Fruit fly (Drosophila melanogaster) whole organism, embryonic: Measurements from ENCODE around the gene CG13601.

ENCODE experiments used
- Aef1 ChIP-seq: fragments of 200-800 bp; sonication (Bioruptor generic); IDR thresholded peaks from 3 replicates; pipeline ENCODE4 v1.3.6; 2022; ENCODE audit warnings: missing biosample characterization, missing genetic modification characterization
- Atf-2 ChIP-seq: fragments of 200-800 bp; sonication (Bioruptor generic); optimal IDR thresholded peaks from 2 replicates; lab custom pipeline; 2016; ENCODE audit warnings: missing biosample characterization, missing genetic modification characterization
- CG10462 ChIP-seq: fragments of 200-800 bp; sonication (Bioruptor generic); optimal IDR thresholded peaks from 2 replicates; lab custom pipeline; 2016; ENCODE audit warnings: missing biosample characterization, missing genetic modification characterization
- CG12071 ChIP-seq: fragments of 200-800 bp; sonication (Bioruptor generic); optimal IDR thresholded peaks from 3 replicates; lab custom pipeline; 2018; ENCODE audit warnings: missing biosample characterization, mild to moderate bottlenecking, missing genetic modification characterization
- CG12155 ChIP-seq: fragments of 200-800 bp; sonication (Bioruptor generic); optimal IDR thresholded peaks from 3 replicates; lab custom pipeline; 2016; ENCODE audit warnings: missing biosample characterization, missing genetic modification characterization
- CG14710 ChIP-seq: fragments of 200-800 bp; sonication (Bioruptor generic); optimal IDR thresholded peaks from 3 replicates; lab custom pipeline; 2019; ENCODE audit warnings: missing biosample characterization, mild to moderate bottlenecking, missing genetic modification characterization, moderate library complexity
- CG15073 ChIP-seq: fragments of 200-800 bp; sonication (Bioruptor generic); optimal IDR thresholded peaks from 2 replicates; lab custom pipeline; 2016; ENCODE audit warnings: missing biosample characterization, missing genetic modification characterization
- CG1529 ChIP-seq: fragments of 200-800 bp; sonication (Bioruptor generic); optimal IDR thresholded peaks from 3 replicates; lab custom pipeline; 2018; ENCODE audit warnings: missing biosample characterization, missing genetic modification characterization
- CG17385 ChIP-seq: fragments of 200-800 bp; sonication (Bioruptor generic); optimal IDR thresholded peaks from 3 replicates; lab custom pipeline; 2018; ENCODE audit warnings: missing biosample characterization, mild to moderate bottlenecking, missing genetic modification characterization
- CG17612 ChIP-seq: fragments of 200-800 bp; sonication (Bioruptor generic); IDR thresholded peaks from 2 replicates; pipeline ENCODE4 v1.3.6; 2022; ENCODE audit warnings: missing biosample characterization, missing genetic modification characterization
- CG1832 ChIP-seq: fragments of 200-800 bp; sonication (Bioruptor generic); optimal IDR thresholded peaks from 2 replicates; lab custom pipeline; 2017; ENCODE audit warnings: missing biosample characterization, mild to moderate bottlenecking, missing genetic modification characterization, inconsistent platforms
- CG2875 ChIP-seq: fragments of 200-800 bp; sonication (Bioruptor generic); optimal IDR thresholded peaks from 2 replicates; lab custom pipeline; 2017; ENCODE audit warnings: missing biosample characterization, mild to moderate bottlenecking, missing genetic modification characterization, missing genetic modification reagents
- CG32532 ChIP-seq: fragments of 200-800 bp; sonication (Bioruptor generic); IDR thresholded peaks from 2 replicates; pipeline ENCODE4 v1.3.6; 2022; ENCODE audit warnings: missing biosample characterization, missing genetic modification characterization
- CG33213 ChIP-seq: fragments of 200-800 bp; sonication (Bioruptor generic); optimal IDR thresholded peaks from 3 replicates; lab custom pipeline; 2016; ENCODE audit warnings: missing biosample characterization, missing genetic modification characterization
- CG3838 ChIP-seq: fragments of 200-800 bp; sonication (Bioruptor generic); optimal IDR thresholded peaks from 3 replicates; lab custom pipeline; 2016; ENCODE audit warnings: missing biosample characterization, missing genetic modification characterization
- CG4707 ChIP-seq: fragments of 200-800 bp; sonication (Bioruptor generic); optimal IDR thresholded peaks from 2 replicates; lab custom pipeline; 2018; ENCODE audit warnings: missing biosample characterization, mild to moderate bottlenecking, missing genetic modification characterization, moderate library complexity
- CG7271 ChIP-seq: fragments of 200-800 bp; sonication (Bioruptor generic); optimal IDR thresholded peaks from 2 replicates; lab custom pipeline; 2018; ENCODE audit warnings: missing biosample characterization, mild to moderate bottlenecking, missing genetic modification characterization, moderate library complexity
- CG7963 ChIP-seq: fragments of 200-800 bp; sonication (Bioruptor generic); IDR thresholded peaks from 3 replicates; pipeline ENCODE4 v1.3.6; 2022; ENCODE audit warnings: missing biosample characterization, missing genetic modification characterization; ENCODE audit not compliant: partially characterized antibody
- CG8290 ChIP-seq, 3 experiments: fragments of 200-800 bp; sonication (Bioruptor generic); optimal IDR thresholded peaks; 2 replicates each; lab custom pipeline; 2016 to 2019; ENCODE audit warnings: missing biosample characterization in 3 of 3, missing genetic modification characterization in 3 of 3, mild to moderate bottlenecking in 2 of 3, moderate library complexity in 1 of 3
- CG8359 ChIP-seq: fragments of 200-800 bp; sonication (Bioruptor generic); optimal IDR thresholded peaks from 2 replicates; lab custom pipeline; 2017; ENCODE audit warnings: missing biosample characterization, mild to moderate bottlenecking, missing genetic modification characterization, borderline replicate concordance
- CG8478 ChIP-seq: fragments of >200 bp; optimal IDR thresholded peaks from 2 replicates; lab custom pipeline; 2018
- Camta ChIP-seq: fragments of 200-800 bp; sonication (Bioruptor generic); optimal IDR thresholded peaks from 2 replicates; lab custom pipeline; 2016; ENCODE audit warnings: missing biosample characterization, missing genetic modification characterization
- CoRest ChIP-seq: fragments of 200-800 bp; sonication (Bioruptor generic); optimal IDR thresholded peaks from 3 replicates; lab custom pipeline; 2018; ENCODE audit warnings: missing biosample characterization, mild to moderate bottlenecking, missing genetic modification characterization, moderate library complexity
- Drgx ChIP-seq: fragments of 200-800 bp; sonication (Bioruptor generic); IDR thresholded peaks from 2 replicates; pipeline ENCODE4 v1.3.6; 2022; ENCODE audit warnings: missing biosample characterization, missing genetic modification characterization
- E2f1 ChIP-seq: fragments of 200-800 bp; sonication (Bioruptor generic); IDR thresholded peaks from 2 replicates; pipeline ENCODE4 v1.3.6; 2022; ENCODE audit warnings: missing biosample characterization, missing genetic modification characterization
- Fer1 ChIP-seq: fragments of 200-800 bp; sonication (Bioruptor generic); optimal IDR thresholded peaks from 2 replicates; lab custom pipeline; 2017; ENCODE audit warnings: missing biosample characterization, mild to moderate bottlenecking, missing genetic modification characterization
- Gsc ChIP-seq: fragments of 200-800 bp; sonication (Bioruptor generic); IDR thresholded peaks from 2 replicates; pipeline ENCODE4 v1.3.6; 2022; ENCODE audit warnings: missing biosample characterization, missing genetic modification characterization
- HmgZ ChIP-seq: fragments of 200-800 bp; sonication (Bioruptor generic); optimal IDR thresholded peaks from 2 replicates; lab custom pipeline; 2018; ENCODE audit warnings: missing biosample characterization, mild to moderate bottlenecking, missing genetic modification characterization
- Hmx ChIP-seq: fragments of 200-800 bp; sonication (Bioruptor generic); optimal IDR thresholded peaks from 2 replicates; lab custom pipeline; 2016; ENCODE audit warnings: missing biosample characterization, missing genetic modification characterization
- Neu2 ChIP-seq: fragments of 200-800 bp; sonication (Bioruptor generic); optimal IDR thresholded peaks from 3 replicates; lab custom pipeline; 2016; ENCODE audit warnings: missing biosample characterization, missing genetic modification characterization, borderline replicate concordance
- Sry-β ChIP-seq: fragments of 200-800 bp; sonication (Bioruptor generic); optimal IDR thresholded peaks from 2 replicates; lab custom pipeline; 2018; ENCODE audit warnings: missing biosample characterization, mild to moderate bottlenecking, missing genetic modification characterization, moderate library complexity
- Stat92E ChIP-seq, 3 experiments: fragments of >200 bp in 2 of 3; fragments of 200-800 bp in 1 of 3; sonication (Bioruptor generic) in 1 of 3; optimal IDR thresholded peaks; 2 replicates each; lab custom pipeline; 2017 to 2019; ENCODE audit warnings: missing biosample characterization in 3 of 3, missing genetic modification characterization in 3 of 3, mild to moderate bottlenecking in 1 of 3, moderate library complexity in 1 of 3
- Taf1 ChIP-seq: fragments of 200-800 bp; sonication (Bioruptor generic); IDR thresholded peaks from 2 replicates; pipeline ENCODE4 v1.3.6; 2022; ENCODE audit warnings: missing biosample characterization, missing genetic modification characterization
- ab ChIP-seq: fragments of 200-800 bp; sonication (Bioruptor generic); optimal IDR thresholded peaks from 2 replicates; lab custom pipeline; 2016; ENCODE audit warnings: missing biosample characterization, missing genetic modification characterization
- abd-A ChIP-seq: fragments of 200-800 bp; sonication (Bioruptor generic); optimal IDR thresholded peaks from 3 replicates; lab custom pipeline; 2019; ENCODE audit warnings: missing biosample characterization, mild to moderate bottlenecking, missing genetic modification characterization, moderate library complexity
- ato ChIP-seq: fragments of 200-800 bp; sonication (Bioruptor generic); IDR thresholded peaks from 2 replicates; pipeline ENCODE4 v1.3.6; 2022; ENCODE audit warnings: missing biosample characterization, missing genetic modification characterization; ENCODE audit not compliant: partially characterized antibody
- az2 ChIP-seq: fragments of 200-800 bp; sonication (Bioruptor generic); optimal IDR thresholded peaks from 3 replicates; lab custom pipeline; 2016; ENCODE audit warnings: missing biosample characterization, missing genetic modification characterization
- bsh ChIP-seq, 2 experiments: fragments of 200-800 bp; sonication (Bioruptor generic); optimal IDR thresholded peaks; 2 replicates each; lab custom pipeline; 2017 to 2018; ENCODE audit warnings: mild to moderate bottlenecking in 2 of 2, missing biosample characterization in 2 of 2, missing genetic modification characterization in 2 of 2, moderate library complexity in 1 of 2
- cad ChIP-seq: fragments of >200 bp; optimal IDR thresholded peaks from 2 replicates; lab custom pipeline; 2017; ENCODE audit warnings: missing biosample characterization, missing genetic modification characterization
- corto ChIP-seq: fragments of 200-800 bp; sonication (Bioruptor generic); optimal IDR thresholded peaks from 2 replicates; lab custom pipeline; 2016; ENCODE audit warnings: missing biosample characterization, mild to moderate bottlenecking, missing genetic modification characterization, moderate library complexity
- crol ChIP-seq: fragments of 200-800 bp; sonication (Bioruptor generic); IDR thresholded peaks from 2 replicates; pipeline ENCODE4 v1.3.6; 2022; ENCODE audit warnings: missing biosample characterization, missing genetic modification characterization
- esg ChIP-seq: fragments of 200-800 bp; sonication (Bioruptor generic); conservative IDR thresholded peaks from 2 replicates; pipeline ENCODE4 v1.3.6; 2022; ENCODE audit warnings: missing biosample characterization, missing genetic modification characterization
- fu2 ChIP-seq: fragments of 200-800 bp; sonication (Bioruptor generic); optimal IDR thresholded peaks from 2 replicates; lab custom pipeline; 2016; ENCODE audit warnings: missing biosample characterization, missing genetic modification characterization
- nau ChIP-seq: fragments of 200-800 bp; sonication (Bioruptor generic); optimal IDR thresholded peaks from 3 replicates; lab custom pipeline; 2017; ENCODE audit warnings: missing biosample characterization, mild to moderate bottlenecking, missing genetic modification characterization, missing genetic modification reagents
- nerfin-2 ChIP-seq: fragments of 200-800 bp; sonication (Bioruptor generic); IDR thresholded peaks from 2 replicates; pipeline ENCODE4 v1.3.6; 2022; ENCODE audit warnings: missing biosample characterization, missing genetic modification characterization; ENCODE audit not compliant: partially characterized antibody
- pho ChIP-seq: fragments of 200-800 bp; sonication (Bioruptor generic); optimal IDR thresholded peaks from 2 replicates; lab custom pipeline; 2016; ENCODE audit warnings: missing biosample characterization, missing genetic modification characterization
- sisA ChIP-seq: fragments of 200-800 bp; sonication (Bioruptor generic); IDR thresholded peaks from 2 replicates; pipeline ENCODE4 v1.3.6; 2022; ENCODE audit warnings: missing biosample characterization, missing genetic modification characterization
- tap ChIP-seq: fragments of 200-800 bp; optimal IDR thresholded peaks from 3 replicates; lab custom pipeline; 2019; ENCODE audit warnings: missing biosample characterization, mild to moderate bottlenecking, missing genetic modification characterization, moderate library complexity

The CG13601 gene

dm6 chr3R:23886270-23887095 is 41.0 kb downstream of the CG13601 start (continued):
- TF ChIP-seq CG12155 (GFP tag; lab: Kevin White, UChicago): peak; percentile 71
- TF ChIP-seq E2f1 (GFP tag; lab: Robert Waterston, UW): peak; percentile 82
- TF ChIP-seq Neu2 (GFP tag; lab: Kevin White, UChicago): peak; percentile 14
- TF ChIP-seq CG12071 (GFP tag; lab: Kevin White, UChicago): peak; percentile 42
- peak; percentile 90 for TF ChIP-seq az2
- peak; percentile 65 for TF ChIP-seq CG1832 (GFP tag; lab: Kevin White, UChicago)
- TF ChIP-seq Drgx: peak; percentile 88
- peak; percentile 90 to 94 for TF ChIP-seq bsh (GFP tag; optimal IDR thresholded peaks at IDR 0.05; lab: Kevin White, UChicago)
- TF ChIP-seq CG8478 (lab: Kevin White, UChicago): no peak
- peak; percentile 10 for TF ChIP-seq fu2 (GFP tag; lab: Kevin White, UChicago)
- TF ChIP-seq abd-A (tag; lab: Kevin White, UChicago): no peak
- TF ChIP-seq ato (GFP tag; lab: Robert Waterston, UW): no peak
- peak; percentile 73 for TF ChIP-seq CG32532
- peak; percentile 74 for TF ChIP-seq CG4707
- TF ChIP-seq esg (GFP tag; lab: Robert Waterston, UW): peak; percentile 79
- TF ChIP-seq CG15073 (GFP tag; lab: Kevin White, UChicago): peak; percentile 88
- peak; percentile 97 for TF ChIP-seq corto (GFP tag; lab: Kevin White, UChicago)
- TF ChIP-seq nerfin-2 (GFP tag; lab: Robert Waterston, UW): no peak
- peak; percentile 74 for TF ChIP-seq CG10462
- TF ChIP-seq CG3838 (GFP tag; lab: Kevin White, UChicago): peak; percentile 44
- peak; percentile 83 for TF ChIP-seq CG1529 (GFP tag; lab: Kevin White, UChicago)
- no peak; the same call in 1 of the 2 replicates for TF ChIP-seq crol
- no peak for TF ChIP-seq Stat92E (GFP tag; optimal IDR thresholded peaks at IDR 0.05; lab: Kevin White, UChicago)
- TF ChIP-seq Aef1 (GFP tag; lab: Robert Waterston, UW): peak; percentile 57; the same call in 2 of the 3 replicates
- peak; percentile 46 for TF ChIP-seq CG33213 (GFP tag; lab: Kevin White, UChicago)
- peak; percentile 65 for TF ChIP-seq Camta (GFP tag; lab: Kevin White, UChicago)
- no peak for TF ChIP-seq CG17612 (GFP tag; lab: Robert Waterston, UW)
- peak; percentile 42 for TF ChIP-seq cad
- TF ChIP-seq CG7963 (GFP tag; lab: Robert Waterston, UW): no peak
- peak; percentile 95 for TF ChIP-seq CG14710 (tag; lab: Kevin White, UChicago)
- peak; percentile 62 for TF ChIP-seq nau (GFP tag; lab: Kevin White, UChicago)
- TF ChIP-seq CG8359: peak; percentile 82
- peak; percentile 59 for TF ChIP-seq HmgZ (tag; lab: Kevin White, UChicago)
- TF ChIP-seq ab: peak; percentile 15
- peak; percentile 78 for TF ChIP-seq Atf-2 (GFP tag; lab: Kevin White, UChicago)
- no peak; the same call in 1 of the 2 replicates for TF ChIP-seq Gsc
- TF ChIP-seq CG17385: peak; percentile 83
- TF ChIP-seq Sry-β (GFP tag; lab: Kevin White, UChicago): peak; percentile 54
- TF ChIP-seq tap (tag; lab: Kevin White, UChicago): peak; percentile 87
- TF ChIP-seq Hmx: no peak
- TF ChIP-seq Fer1 (GFP tag; lab: Kevin White, UChicago): peak; percentile 72
- TF ChIP-seq CoRest: peak; percentile 89
- peak; percentile 54 for TF ChIP-seq pho (GFP tag; lab: Kevin White, UChicago)
- 0 out of 2 replicates have a peak, but pooled peaks have one; percentile 21 for TF ChIP-seq Taf1 (GFP tag; lab: Robert Waterston, UW)
- TF ChIP-seq CG7271: peak; percentile 92
- peak; percentile 83 for TF ChIP-seq sisA (GFP tag; lab: Robert Waterston, UW)
- TF ChIP-seq CG8290 (GFP tag; optimal IDR thresholded peaks at IDR 0.05; lab: Kevin White, UChicago): peak; percentile 79
- peak; percentile 19 to 88 for TF ChIP-seq CG8290 (tag; optimal IDR thresholded peaks at IDR 0.05; lab: Kevin White, UChicago)
- peak; percentile 84 for TF ChIP-seq CG2875 (GFP tag; lab: Kevin White, UChicago)
